Fruit fly (Drosophila melanogaster): ENCODE measurements at regions not wholly inside any gene's neighbourhood (a gene's known extent, or its start where the extent isn't known, plus 50 kb on each side); places are given as distances from the start of the nearest gene placed in this dataset.

dm6 chr3L:6845897-6846197 lies 55.9 kb downstream of the vvl start:
- TF ChIP-seq cnc (optimal IDR thresholded peaks at IDR 0.05) (no peak), Clk (GFP tag; optimal IDR thresholded peaks at IDR 0.05) (no peak), Crg-1 (GFP tag; optimal IDR thresholded peaks at IDR 0.05) (no peak), CG7101 (tag; optimal IDR thresholded peaks at IDR 0.05) (no peak), CG12768 (GFP tag; optimal IDR thresholded peaks at IDR 0.05) (no peak), kay (GFP tag; ENCODE audit: borderline replicate concordance) (no peak), Hr96 (GFP tag; optimal IDR thresholded peaks at IDR 0.05) (no peak)

- TF ChIP-seq Mnt (GFP tag; optimal IDR thresholded peaks at IDR 0.05) (no peak), kay (GFP tag; ENCODE audit: borderline replicate concordance) (no peak), pad (GFP tag; optimal IDR thresholded peaks at IDR 0.05) (no peak), bab1 (GFP tag; optimal IDR thresholded peaks at IDR 0.05) (peak; percentile 21), CG14711 (tag; optimal IDR thresholded peaks at IDR 0.05) (no peak), tj (GFP tag; optimal IDR thresholded peaks at IDR 0.05) (peak; percentile 52), CG7101 (tag; optimal IDR thresholded peaks at IDR 0.05) (no peak)
These were observed 55.3 kb downstream of the vvl start for dm6 chr3L:6844999-6845896.
